Worm (Caenorhabditis elegans) whole organism, L3 larva: ENCODE measurements around the gene anp-1.

Experiments
- R02D3.7 ChIP-seq: fragments of 150-350 bp; optimal IDR thresholded peaks from 2 replicates; lab custom pipeline; 2014; ENCODE audit warnings: missing biosample characterization, missing genetic modification characterization
- ZK546.5 ChIP-seq: sonication (generic microtip); optimal IDR thresholded peaks from 2 replicates; lab custom pipeline; 2017; ENCODE audit warnings: missing biosample characterization, missing genetic modification characterization
- ama-1 ChIP-seq: fragments of 150-350 bp; optimal IDR thresholded peaks from 2 replicates; lab custom pipeline; 2018
- ceh-16 ChIP-seq: sonication (generic microtip); optimal IDR thresholded peaks from 2 replicates; lab custom pipeline; 2017; ENCODE audit warnings: missing biosample characterization, missing genetic modification characterization
- ceh-28 ChIP-seq: fragments of 150-350 bp; optimal IDR thresholded peaks from 2 replicates; lab custom pipeline; 2014; ENCODE audit warnings: missing biosample characterization, missing genetic modification reagents, missing genetic modification characterization
- ceh-82 ChIP-seq: fragments of 150-350 bp; optimal IDR thresholded peaks from 2 replicates; lab custom pipeline; 2014; ENCODE audit warnings: missing biosample characterization, missing genetic modification characterization
- egl-27 ChIP-seq: sonication (generic microtip); optimal IDR thresholded peaks from 4 replicates; lab custom pipeline; 2017; ENCODE audit warnings: missing biosample characterization, missing genetic modification reagents, missing genetic modification characterization
- elt-1 ChIP-seq: fragments of 150-350 bp; optimal IDR thresholded peaks from 2 replicates; lab custom pipeline; 2014; ENCODE audit warnings: missing biosample characterization, missing genetic modification characterization
- elt-2 ChIP-seq: sonication (generic microtip); optimal IDR thresholded peaks from 2 replicates; lab custom pipeline; 2016; ENCODE audit warnings: missing genetic modification reagents, mild to moderate bottlenecking, missing genetic modification characterization, missing compliant biosample characterization
- eor-1 ChIP-seq, 2 experiments: fragments of 150-350 bp; optimal IDR thresholded peaks; 2 replicates each; lab custom pipeline; 2014 to 2018; ENCODE audit warnings: missing biosample characterization in 2 of 2, missing genetic modification characterization in 2 of 2
- fkh-2 ChIP-seq: fragments of 150-350 bp; optimal IDR thresholded peaks from 2 replicates; lab custom pipeline; 2014; ENCODE audit warnings: missing biosample characterization, missing genetic modification reagents, missing genetic modification characterization
- jun-1 ChIP-seq: fragments of 150-350 bp; optimal IDR thresholded peaks from 2 replicates; lab custom pipeline; 2014; ENCODE audit warnings: missing biosample characterization, missing genetic modification reagents, missing genetic modification characterization
- lin-15B ChIP-seq: fragments of 150-350 bp; optimal IDR thresholded peaks from 2 replicates; lab custom pipeline; 2014; ENCODE audit warnings: missing biosample characterization, missing genetic modification characterization
- lin-39 ChIP-seq: fragments of 150-350 bp; optimal IDR thresholded peaks from 2 replicates; lab custom pipeline; 2018; ENCODE audit warnings: missing biosample characterization, missing genetic modification reagents, missing genetic modification characterization
- mdl-1 ChIP-seq: fragments of 150-350 bp; optimal IDR thresholded peaks from 2 replicates; lab custom pipeline; 2014; ENCODE audit warnings: missing biosample characterization, missing genetic modification characterization
- nfya-1 ChIP-seq: sonication (generic microtip); optimal IDR thresholded peaks from 2 replicates; lab custom pipeline; 2017; ENCODE audit warnings: missing genetic modification characterization, mild to moderate bottlenecking, missing compliant biosample characterization, antibody characterized with exemption, moderate library complexity; ENCODE audit not compliant: insufficient read depth
- nhr-11 ChIP-seq: fragments of 150-350 bp; optimal IDR thresholded peaks from 2 replicates; lab custom pipeline; 2014; ENCODE audit warnings: missing biosample characterization, missing genetic modification characterization
- nhr-12 ChIP-seq: fragments of 150-350 bp; optimal IDR thresholded peaks from 2 replicates; lab custom pipeline; 2014; ENCODE audit warnings: missing biosample characterization, missing genetic modification characterization
- nhr-25 ChIP-seq: sonication (generic microtip); optimal IDR thresholded peaks from 2 replicates; lab custom pipeline; 2017; ENCODE audit warnings: missing biosample characterization, missing genetic modification characterization
- nhr-43 ChIP-seq: sonication (generic microtip); optimal IDR thresholded peaks from 2 replicates; lab custom pipeline; 2016; ENCODE audit warnings: mild to moderate bottlenecking, missing genetic modification characterization, missing compliant biosample characterization; ENCODE audit not compliant: poor library complexity, severe bottlenecking
- nhr-67 ChIP-seq: fragments of 150-350 bp; optimal IDR thresholded peaks from 2 replicates; lab custom pipeline; 2014; ENCODE audit warnings: missing biosample characterization, missing genetic modification characterization
- nhr-77 ChIP-seq: fragments of 150-350 bp; optimal IDR thresholded peaks from 2 replicates; lab custom pipeline; 2014; ENCODE audit warnings: missing biosample characterization, missing genetic modification characterization
- pqm-1 ChIP-seq: fragments of 150-350 bp; optimal IDR thresholded peaks from 2 replicates; lab custom pipeline; 2017; ENCODE audit warnings: missing biosample characterization, missing genetic modification characterization, inconsistent platforms
- skn-1 ChIP-seq: fragments of 150-350 bp; optimal IDR thresholded peaks from 2 replicates; lab custom pipeline; 2014; ENCODE audit warnings: missing biosample characterization, missing genetic modification characterization
- tbx-2 ChIP-seq: sonication (generic microtip); optimal IDR thresholded peaks from 2 replicates; lab custom pipeline; 2016; ENCODE audit warnings: mild to moderate bottlenecking, missing genetic modification characterization, missing compliant biosample characterization
- unc-39 ChIP-seq: sonication (generic microtip); optimal IDR thresholded peaks from 4 replicates; lab custom pipeline; 2017; ENCODE audit warnings: missing biosample characterization, missing genetic modification characterization
- zag-1 ChIP-seq: fragments of 150-350 bp; optimal IDR thresholded peaks from 2 replicates; lab custom pipeline; 2014; ENCODE audit warnings: missing biosample characterization, missing genetic modification characterization
- ztf-11 ChIP-seq: fragments of 150-350 bp; optimal IDR thresholded peaks from 2 replicates; lab custom pipeline; 2014; ENCODE audit warnings: missing biosample characterization, missing genetic modification characterization
- ztf-4 ChIP-seq: fragments of 150-350 bp; optimal IDR thresholded peaks from 2 replicates; lab custom pipeline; 2014; ENCODE audit warnings: missing biosample characterization, missing genetic modification characterization

The anp-1 gene

ce11 chrV:12876708-12877107 is 17.5 kb downstream of the anp-1 start:
- peak; percentile 73 for TF ChIP-seq elt-2 (tag; lab: Kevin White, UChicago)
- no peak for TF ChIP-seq unc-39
- peak; percentile 73 for TF ChIP-seq pqm-1
- TF ChIP-seq nfya-1 (tag; lab: Kevin White, UChicago), result no peak
- TF ChIP-seq, all 47 proteins: peak for 2

- TF ChIP-seq mdl-1 (no peak), ZK546.5 (no peak), elt-2 (tag; lab: Kevin White, UChicago) (peak; percentile 19)
- TF ChIP-seq, all 47 proteins: peak for 1
These were observed 18.3 kb downstream of the anp-1 start for ce11 chrV:12877579-12877978.

ce11 chrV:12879349-12879748 is 20.1 kb downstream of the anp-1 start:
- TF ChIP-seq eor-1 (tag; optimal IDR thresholded peaks at IDR 0.05; lab: Kevin White, UChicago), result no peak
- no peak for TF ChIP-seq zag-1
- TF ChIP-seq lin-15B, result no peak
- TF ChIP-seq jun-1 (tag; lab: Kevin White, UChicago), result no peak
- TF ChIP-seq nhr-67 (tag; lab: Kevin White, UChicago), result no peak
- TF ChIP-seq nfya-1 (tag; lab: Kevin White, UChicago), result no peak
- peak; percentile 36 for TF ChIP-seq ama-1 (lab: Kevin White, UChicago)
- no peak for TF ChIP-seq mdl-1
- no peak for TF ChIP-seq skn-1 (tag; lab: Kevin White, UChicago)
- no peak for TF ChIP-seq ceh-16 (tag; lab: Kevin White, UChicago)
- TF ChIP-seq unc-39, result no peak
- TF ChIP-seq egl-27 (tag; lab: Kevin White, UChicago), result no peak
- TF ChIP-seq tbx-2 (tag; lab: Kevin White, UChicago), result no peak
- TF ChIP-seq nhr-25 (tag; lab: Kevin White, UChicago), result peak; percentile 70
- TF ChIP-seq nhr-11 (tag; lab: Kevin White, UChicago), result no peak
- TF ChIP-seq nhr-43, result peak; percentile 13
- TF ChIP-seq ztf-11 (tag; lab: Kevin White, UChicago), result no peak
- TF ChIP-seq nhr-12 (tag; lab: Kevin White, UChicago), result no peak

ce11 chrV:12881396-12881795 is 22.2 kb downstream of the anp-1 start:
- TF ChIP-seq nhr-25 (tag; lab: Kevin White, UChicago), result peak; percentile 5
- TF ChIP-seq nhr-67 (tag; lab: Kevin White, UChicago), result no peak

- TF ChIP-seq nhr-25 (tag; lab: Kevin White, UChicago) (no peak), zag-1 (no peak), nhr-77 (tag; lab: Kevin White, UChicago) (no peak), ceh-82 (tag; lab: Kevin White, UChicago) (no peak), eor-1 (tag; optimal IDR thresholded peaks at IDR 0.05; lab: Kevin White, UChicago) (no peak), R02D3.7 (tag; lab: Kevin White, UChicago) (no peak), ceh-28 (no peak), elt-1 (tag; lab: Kevin White, UChicago) (no peak), tbx-2 (tag; lab: Kevin White, UChicago) (no peak), ztf-11 (tag; lab: Kevin White, UChicago) (no peak), fkh-2 (tag; lab: Kevin White, UChicago) (no peak), ztf-4 (tag; lab: Kevin White, UChicago) (no peak)
These were observed 23.1 kb downstream of the anp-1 start for ce11 chrV:12882370-12882769.

ce11 chrV:12885860-12886259 is 26.6 kb downstream of the anp-1 start, which contains the start of gene glb-24:
glb-24 (minus strand) TSS chrV:12885960.
- TF ChIP-seq ztf-11 (tag; lab: Kevin White, UChicago), result no peak
- TF ChIP-seq ceh-82 (tag; lab: Kevin White, UChicago), result no peak

- TF ChIP-seq lin-39 (peak; percentile 38), tbx-2 (tag; lab: Kevin White, UChicago) (no peak), nhr-12 (tag; lab: Kevin White, UChicago) (no peak)
These were observed 36.5 kb downstream of the anp-1 start, which contains the start of gene ttbk-7 for ce11 chrV:12895772-12896171. ttbk-7 (minus strand) TSS chrV:12895872.
